Worm (Caenorhabditis elegans) whole organism, young adult: ENCODE measurements around the gene grl-21.

Experiments used
- C17E4.6 ChIP-seq: fragments of 200-800 bp; sonication (Bioruptor generic); IDR thresholded peaks from 2 replicates; pipeline ENCODE4 v1.3.6; 2022; ENCODE audit warnings: missing genetic modification reagents, missing genetic modification characterization, missing compliant biosample characterization
- F10E7.11 ChIP-seq: sonication (generic microtip); optimal IDR thresholded peaks from 2 replicates; lab custom pipeline; 2017; ENCODE audit warnings: mild to moderate bottlenecking, missing genetic modification characterization, moderate library complexity, missing compliant biosample characterization
- F33H1.4 ChIP-seq: fragments of 200-800 bp; sonication (Bioruptor generic); IDR thresholded peaks from 2 replicates; pipeline ENCODE4 v1.3.6; 2022; ENCODE audit warnings: missing genetic modification reagents, missing genetic modification characterization, missing compliant biosample characterization
- F52B5.7 ChIP-seq: sonication (generic microtip); optimal IDR thresholded peaks from 2 replicates; lab custom pipeline; 2016; ENCODE audit warnings: mild to moderate bottlenecking, missing genetic modification characterization, missing compliant biosample characterization
- Y56A3A.18 ChIP-seq: fragments of 200-800 bp; sonication (Bioruptor generic); IDR thresholded peaks from 2 replicates; pipeline ENCODE4 v1.3.6; 2022; ENCODE audit warnings: missing genetic modification reagents, missing genetic modification characterization, missing compliant biosample characterization
- Y79H2A.3 ChIP-seq: fragments of 200-800 bp; sonication (Bioruptor generic); conservative IDR thresholded peaks from 2 replicates; pipeline ENCODE4 v1.3.6; 2022; ENCODE audit warnings: missing genetic modification reagents, missing genetic modification characterization, missing compliant biosample characterization
- ama-1 ChIP-seq, 3 experiments: fragments of 150-350 bp in 1 of 3; sonication (generic microtip) in 2 of 3; optimal IDR thresholded peaks; 2 replicates each; lab custom pipeline; 2014 to 2018; ENCODE audit warnings: missing biosample characterization in 2 of 3, missing genetic modification characterization in 2 of 3, missing genetic modification reagents in 2 of 3
- aptf-3 ChIP-seq: fragments of 200-800 bp; sonication (Bioruptor generic); IDR thresholded peaks from 2 replicates; pipeline ENCODE4 v1.3.6; 2022; ENCODE audit warnings: missing genetic modification characterization, missing compliant biosample characterization
- athp-1 ChIP-seq: sonication (generic microtip); optimal IDR thresholded peaks from 2 replicates; lab custom pipeline; 2017; ENCODE audit warnings: mild to moderate bottlenecking, missing genetic modification characterization, missing compliant biosample characterization
- attf-3 ChIP-seq: fragments of 200-800 bp; sonication (Bioruptor generic); conservative IDR thresholded peaks from 2 replicates; pipeline ENCODE4 v1.3.6; 2022; ENCODE audit warnings: missing genetic modification reagents, missing genetic modification characterization, missing compliant biosample characterization
- attf-6 ChIP-seq: fragments of 200-800 bp; sonication (Bioruptor generic); IDR thresholded peaks from 2 replicates; pipeline ENCODE4 v1.3.6; 2022; ENCODE audit warnings: missing genetic modification reagents, missing genetic modification characterization, missing compliant biosample characterization
- bed-1 ChIP-seq: fragments of 200-800 bp; sonication (Bioruptor generic); IDR thresholded peaks from 2 replicates; pipeline ENCODE4 v1.3.6; 2022; ENCODE audit warnings: missing genetic modification reagents, missing genetic modification characterization, missing compliant biosample characterization
- bed-2 ChIP-seq: fragments of 200-800 bp; sonication (Bioruptor generic); IDR thresholded peaks from 2 replicates; pipeline ENCODE4 v1.3.6; 2022; ENCODE audit warnings: missing genetic modification reagents, missing genetic modification characterization, missing compliant biosample characterization
- ccch-3 ChIP-seq: fragments of 200-800 bp; sonication (Bioruptor generic); optimal IDR thresholded peaks from 2 replicates; lab custom pipeline; 2018; ENCODE audit warnings: mild to moderate bottlenecking, missing genetic modification characterization, missing compliant biosample characterization
- ceh-100 ChIP-seq: fragments of 200-800 bp; sonication (Bioruptor generic); IDR thresholded peaks from 2 replicates; pipeline ENCODE4 v1.3.6; 2022; ENCODE audit warnings: missing genetic modification reagents, missing genetic modification characterization, missing compliant biosample characterization
- ceh-91 ChIP-seq: fragments of 200-800 bp; sonication (Bioruptor generic); IDR thresholded peaks from 2 replicates; pipeline ENCODE4 v1.3.6; 2022; ENCODE audit warnings: missing genetic modification reagents, missing genetic modification characterization, missing compliant biosample characterization
- dox-1 ChIP-seq: fragments of 200-800 bp; sonication (Bioruptor generic); IDR thresholded peaks from 2 replicates; pipeline ENCODE4 v1.3.6; 2022; ENCODE audit warnings: missing genetic modification reagents, missing genetic modification characterization, missing compliant biosample characterization
- dpl-1 ChIP-seq: fragments of 150-350 bp; optimal IDR thresholded peaks from 2 replicates; lab custom pipeline; 2014; ENCODE audit warnings: missing biosample characterization, missing genetic modification reagents, missing genetic modification characterization
- efl-1 ChIP-seq: fragments of 150-350 bp; optimal IDR thresholded peaks from 2 replicates; lab custom pipeline; 2014; ENCODE audit warnings: missing biosample characterization, missing genetic modification reagents, missing genetic modification characterization
- ets-4 ChIP-seq: fragments of 200-800 bp; sonication (Bioruptor generic); optimal IDR thresholded peaks from 2 replicates; lab custom pipeline; 2018; ENCODE audit warnings: mild to moderate bottlenecking, missing genetic modification characterization, missing compliant biosample characterization
- hlh-12 ChIP-seq: sonication (generic microtip); optimal IDR thresholded peaks from 2 replicates; lab custom pipeline; 2016; ENCODE audit warnings: missing genetic modification characterization, missing compliant biosample characterization
- hlh-26 ChIP-seq: fragments of 200-800 bp; sonication (Bioruptor generic); conservative IDR thresholded peaks from 2 replicates; pipeline ENCODE4 v1.3.6; 2022; ENCODE audit warnings: missing genetic modification reagents, missing genetic modification characterization, missing compliant biosample characterization
- hmg-20 ChIP-seq: fragments of 200-800 bp; sonication (Bioruptor generic); IDR thresholded peaks from 2 replicates; pipeline ENCODE4 v1.3.6; 2022; ENCODE audit warnings: missing genetic modification reagents, missing genetic modification characterization, missing compliant biosample characterization
- lag-1 ChIP-seq: fragments of 200-800 bp; sonication (Bioruptor generic); IDR thresholded peaks from 2 replicates; pipeline ENCODE4 v1.3.6; 2022; ENCODE audit warnings: missing genetic modification reagents, missing genetic modification characterization, missing compliant biosample characterization
- lin-35 ChIP-seq, 3 experiments: fragments of 150-350 bp in 2 of 3; sonication (generic microtip) in 1 of 3; optimal IDR thresholded peaks; 2 replicates each; lab custom pipeline; 2014 to 2018; ENCODE audit warnings: missing biosample characterization in 3 of 3, missing genetic modification characterization in 3 of 3, missing genetic modification reagents in 3 of 3
- lin-40 ChIP-seq: sonication (generic microtip); optimal IDR thresholded peaks from 2 replicates; lab custom pipeline; 2016; ENCODE audit warnings: missing genetic modification characterization, mild to moderate bottlenecking, missing compliant biosample characterization, missing genotype, missing genetic modification reagents
- lir-1 ChIP-seq: fragments of 200-800 bp; sonication (Bioruptor generic); conservative IDR thresholded peaks from 2 replicates; pipeline ENCODE4 v1.3.6; 2022; ENCODE audit warnings: missing genetic modification reagents, missing genetic modification characterization, missing compliant biosample characterization
- madf-3 ChIP-seq: fragments of 200-800 bp; sonication (Bioruptor generic); IDR thresholded peaks from 2 replicates; pipeline ENCODE4 v1.3.6; 2022; ENCODE audit warnings: missing genetic modification reagents, missing genetic modification characterization, missing compliant biosample characterization
- madf-6 ChIP-seq: fragments of 200-800 bp; sonication (Bioruptor generic); IDR thresholded peaks from 2 replicates; pipeline ENCODE4 v1.3.6; 2022; ENCODE audit warnings: missing genetic modification reagents, missing genetic modification characterization, missing compliant biosample characterization
- mcd-1 ChIP-seq: fragments of 200-800 bp; sonication (Bioruptor generic); IDR thresholded peaks from 2 replicates; pipeline ENCODE4 v1.3.6; 2022; ENCODE audit warnings: missing genetic modification reagents, missing genetic modification characterization, missing compliant biosample characterization
- nfya-1 ChIP-seq: sonication (generic microtip); optimal IDR thresholded peaks from 2 replicates; lab custom pipeline; 2017; ENCODE audit warnings: antibody characterized with exemption, missing compliant biosample characterization, missing genetic modification characterization, borderline replicate concordance; ENCODE audit not compliant: insufficient read depth
- nhr-27 ChIP-seq: fragments of 200-800 bp; sonication (Bioruptor generic); optimal IDR thresholded peaks from 2 replicates; lab custom pipeline; 2018; ENCODE audit warnings: mild to moderate bottlenecking, missing genetic modification characterization, moderate library complexity, missing compliant biosample characterization
- nhr-80 ChIP-seq: sonication (generic microtip); optimal IDR thresholded peaks from 2 replicates; lab custom pipeline; 2016; ENCODE audit warnings: missing genetic modification characterization, missing compliant biosample characterization
- pbrm-1 ChIP-seq: fragments of 200-800 bp; sonication (Bioruptor generic); IDR thresholded peaks from 2 replicates; pipeline ENCODE4 v1.3.6; 2022; ENCODE audit warnings: missing genetic modification reagents, missing genetic modification characterization, missing compliant biosample characterization
- snpc-3.4 ChIP-seq: sonication (generic microtip); optimal IDR thresholded peaks from 2 replicates; lab custom pipeline; 2017; ENCODE audit warnings: missing genetic modification characterization, mild to moderate bottlenecking, missing compliant biosample characterization, antibody characterized with exemption, moderate library complexity, missing genotype, missing genetic modification reagents
- tbp1 ChIP-seq: fragments of 200-800 bp; sonication (Bioruptor generic); optimal IDR thresholded peaks from 2 replicates; lab custom pipeline; 2018; ENCODE audit warnings: mild to moderate bottlenecking, missing genetic modification characterization, missing compliant biosample characterization
- tlf-1 ChIP-seq: fragments of 200-800 bp; sonication (Bioruptor generic); optimal IDR thresholded peaks from 2 replicates; lab custom pipeline; 2018; ENCODE audit warnings: mild to moderate bottlenecking, missing genetic modification characterization, missing compliant biosample characterization
- ztf-26 ChIP-seq: sonication (generic microtip); optimal IDR thresholded peaks from 2 replicates; lab custom pipeline; 2017; ENCODE audit warnings: missing genetic modification characterization, missing compliant biosample characterization

Gene grl-21

ce11 chrIV:10754685-10755084 is 17.4 kb downstream of the grl-21 start, which contains the start of gene T25B9.5 (continued):
- TF ChIP-seq ccch-3 (GFP tag; lab: Kevin White, UChicago) (no peak), madf-3 (GFP tag; lab: Robert Waterston, UW) (no peak)

ce11 chrIV:10757616-10758193 is 20.4 kb downstream of the grl-21 start, which contains the start of the genes T25B9.4 and T25B9.6:
TSS of gene T25B9.4 (minus strand) at chrIV:10757716.
TSS of gene T25B9.6 (plus strand) at chrIV:10758143.
- TF ChIP-seq nhr-80, result no peak
- TF ChIP-seq ets-4 (GFP tag; lab: Kevin White, UChicago), result no peak
- no peak for TF ChIP-seq pbrm-1 (GFP tag; lab: Robert Waterston, UW)
- TF ChIP-seq mcd-1 (GFP tag; lab: Robert Waterston, UW), result no peak
- no peak for TF ChIP-seq hmg-20 (GFP tag; lab: Robert Waterston, UW)
- TF ChIP-seq C17E4.6 (GFP tag; lab: Robert Waterston, UW), result no peak
- no peak for TF ChIP-seq madf-3 (GFP tag; lab: Robert Waterston, UW)
- TF ChIP-seq lin-35 (GFP tag; optimal IDR thresholded peaks at IDR 0.05; lab: Kevin White, UChicago), result no peak
- TF ChIP-seq athp-1, result no peak
- no peak for TF ChIP-seq ztf-26 (tag; lab: Kevin White, UChicago)
- no peak for TF ChIP-seq lin-40 (tag; lab: Kevin White, UChicago)
- no peak for TF ChIP-seq aptf-3 (GFP tag; lab: Robert Waterston, UW)
- TF ChIP-seq nfya-1 (tag; lab: Kevin White, UChicago), result no peak
- no peak for TF ChIP-seq Y79H2A.3
- TF ChIP-seq, all 124 proteins: peak for 0

- TF ChIP-seq mcd-1 (GFP tag; lab: Robert Waterston, UW) (no peak), lir-1 (no peak), tbp1 (GFP tag; lab: Kevin White, UChicago) (peak; percentile 10), nhr-80 (peak; percentile 81), tlf-1 (GFP tag; lab: Kevin White, UChicago) (peak; percentile 12)
- TF ChIP-seq, all 124 proteins: peak for 3
Observed at ce11 chrIV:10761344-10761743, 24.1 kb downstream of the grl-21 start, which contains the start of gene ugt-54. TSS of gene ugt-54 (plus strand) at chrIV:10761698.

- TF ChIP-seq hlh-26, result no peak
- TF ChIP-seq ets-4 (GFP tag; lab: Kevin White, UChicago), result no peak
- TF ChIP-seq nhr-80, result peak; percentile 32
- no peak for TF ChIP-seq hlh-12
Observed at ce11 chrIV:10764206-10764605, 26.9 kb downstream of the grl-21 start, which contains the start of gene T25B9.11. TSS of gene T25B9.11 (plus strand) at chrIV:10764506.

- no peak for TF ChIP-seq bed-2 (GFP tag; lab: Robert Waterston, UW)
- TF ChIP-seq Y56A3A.18 (GFP tag; lab: Robert Waterston, UW), result no peak
- TF ChIP-seq F10E7.11 (tag; lab: Kevin White, UChicago), result no peak
- no peak for TF ChIP-seq attf-3 (GFP tag; lab: Robert Waterston, UW)
- no peak for TF ChIP-seq ceh-100 (GFP tag; lab: Robert Waterston, UW)
- no peak for TF ChIP-seq bed-1 (GFP tag; lab: Robert Waterston, UW)
- TF ChIP-seq lag-1, result no peak
- no peak for TF ChIP-seq ama-1 (optimal IDR thresholded peaks at IDR 0.05; lab: Kevin White, UChicago)
- TF ChIP-seq ama-1 (GFP tag; optimal IDR thresholded peaks at IDR 0.05; lab: Kevin White, UChicago), result no peak
Observed at ce11 chrIV:10765053-10765452, 27.8 kb downstream of the grl-21 start, which contains the start of gene T25B9.12. TSS of gene T25B9.12 (plus strand) at chrIV:10765353.

DNA sequence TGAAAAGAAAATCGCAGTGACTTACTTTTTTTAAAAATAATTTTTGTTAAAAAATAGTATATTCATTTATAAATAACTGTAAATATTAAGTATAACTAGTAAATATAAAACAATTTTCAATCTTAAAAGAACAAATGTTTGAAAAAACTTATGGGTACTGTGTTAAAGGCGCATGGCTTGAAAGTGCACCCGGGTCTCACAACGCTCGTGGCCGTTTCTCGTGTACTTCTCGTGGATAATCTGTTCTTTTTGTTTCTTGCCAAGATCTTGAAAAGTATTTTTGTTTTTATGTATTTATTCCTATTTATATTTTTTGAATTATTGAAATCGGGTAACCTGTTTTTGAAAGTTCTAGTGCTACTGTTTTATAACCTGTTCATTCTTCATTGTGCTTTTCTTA is 28.8 kb downstream of the grl-21 start:
- TF ChIP-seq attf-6 (GFP tag; lab: Robert Waterston, UW), result 0 out of 2 replicates have a peak, but pooled peaks have one; percentile 30
- no peak for TF ChIP-seq tlf-1 (GFP tag; lab: Kevin White, UChicago)
- TF ChIP-seq F52B5.7 (tag; lab: Kevin White, UChicago), result no peak
- no peak for TF ChIP-seq dox-1 (GFP tag; lab: Robert Waterston, UW)
- TF ChIP-seq F33H1.4 (GFP tag; lab: Robert Waterston, UW), result peak; percentile 95
- TF ChIP-seq nhr-27, result no peak
- peak; percentile 16 for TF ChIP-seq efl-1 (GFP tag; lab: Kevin White, UChicago)
- peak; percentile 94 for TF ChIP-seq madf-6 (GFP tag; lab: Robert Waterston, UW)
- TF ChIP-seq dpl-1 (GFP tag; lab: Kevin White, UChicago), result peak; percentile 31
- TF ChIP-seq attf-3 (GFP tag; lab: Robert Waterston, UW), result peak; percentile 60; the same call in 1 of the 2 replicates
- no peak for TF ChIP-seq ama-1 (optimal IDR thresholded peaks at IDR 0.05; lab: Kevin White, UChicago)
- no peak for TF ChIP-seq ama-1 (GFP tag; optimal IDR thresholded peaks at IDR 0.05; lab: Kevin White, UChicago)
- peak; percentile 40 for TF ChIP-seq snpc-3.4 (tag; lab: Kevin White, UChicago)
- TF ChIP-seq ceh-91, result peak; percentile 29; the same call in 1 of the 2 replicates
